Fruit fly (Drosophila melanogaster): ENCODE results near the gene mol.

mol gene

dm6 chr2L:14995594-14996463 is 1.5 kb downstream of the mol start:
- peak; percentile 38 for TF ChIP-seq noc (tag; optimal IDR thresholded peaks at IDR 0.05)

- no peak for TF ChIP-seq noc (tag; optimal IDR thresholded peaks at IDR 0.05)
These were observed 2.4 kb downstream of the mol start for dm6 chr2L:14994834-14995506.

dm6 chr2L:14992889-14993288 is 4.5 kb downstream of the mol start:
- TF ChIP-seq noc (tag; optimal IDR thresholded peaks at IDR 0.05) = peak; percentile 16

- TF ChIP-seq noc (tag; optimal IDR thresholded peaks at IDR 0.05) = no peak
These were observed 24.5 kb downstream of the mol start for dm6 chr2L:14972836-14973235.

dm6 chr2L:14972133-14972532 is 25.2 kb downstream of the mol start, which contains the start of gene side-II:
TSS of gene side-II (minus strand) at chr2L:14972300.
- no peak for TF ChIP-seq noc (tag; optimal IDR thresholded peaks at IDR 0.05)
